Worm (Caenorhabditis elegans) whole organism, L1 larva: Measurements from ENCODE around the gene ZK354.3.
"Not testable (repeated sequence)": the region's sequence is repeated elsewhere in the genome, so short reads cannot be mapped to it uniquely, and the experiment has no call there.

Experiments used
- C34B4.2 ChIP-seq: sonication (generic microtip); optimal IDR thresholded peaks from 2 replicates; lab custom pipeline; 2017; ENCODE audit warnings: mild to moderate bottlenecking, missing genetic modification characterization, missing compliant biosample characterization
- F16B12.6 ChIP-seq: fragments of 150-350 bp; optimal IDR thresholded peaks from 2 replicates; lab custom pipeline; 2014; ENCODE audit warnings: missing biosample characterization, missing genetic modification characterization
- alr-1 ChIP-seq: fragments of 200-800 bp; sonication (Bioruptor generic); optimal IDR thresholded peaks from 2 replicates; lab custom pipeline; 2018; ENCODE audit warnings: borderline replicate concordance, mild to moderate bottlenecking, missing genetic modification characterization, missing compliant biosample characterization
- aly-2 ChIP-seq: fragments of 150-350 bp; optimal IDR thresholded peaks from 2 replicates; lab custom pipeline; 2014; ENCODE audit warnings: missing biosample characterization, missing genetic modification characterization
- ama-1 ChIP-seq: fragments of 150-350 bp; optimal IDR thresholded peaks from 2 replicates; lab custom pipeline; 2014
- ceh-82 ChIP-seq, 3 experiments: fragments of 150-350 bp in 1 of 3; sonication (generic microtip) in 2 of 3; optimal IDR thresholded peaks; 2 replicates each; lab custom pipeline; 2014 to 2017; ENCODE audit warnings: missing biosample characterization in 3 of 3, missing genetic modification characterization in 3 of 3
- ces-1 ChIP-seq: fragments of 150-350 bp; optimal IDR thresholded peaks from 2 replicates; lab custom pipeline; 2014; ENCODE audit warnings: missing biosample characterization, missing genetic modification reagents, missing genetic modification characterization
- dpl-1 ChIP-seq, 3 experiments: fragments of 150-350 bp in 2 of 3; sonication (generic microtip) in 1 of 3; optimal IDR thresholded peaks; 2 replicates each; lab custom pipeline; 2014 to 2017; ENCODE audit warnings: missing biosample characterization in 3 of 3, missing genetic modification characterization in 3 of 3, missing genetic modification reagents in 3 of 3
- dsc-1 ChIP-seq: sonication (generic microtip); optimal IDR thresholded peaks from 2 replicates; lab custom pipeline; 2016; ENCODE audit warnings: mild to moderate bottlenecking, missing genetic modification characterization, missing compliant biosample characterization
- efl-1 ChIP-seq, 4 experiments: fragments of 150-350 bp; optimal IDR thresholded peaks in 3 of 4; peaks in 1 of 4; 1 replicate in 1 of 4; 2 replicates in 3 of 4; lab custom pipeline; 2014; ENCODE audit warnings: missing biosample characterization in 2 of 4, missing genetic modification characterization in 2 of 4, missing genetic modification reagents in 2 of 4
- efl-3 ChIP-seq: fragments of 200-800 bp; sonication (Bioruptor generic); optimal IDR thresholded peaks from 2 replicates; lab custom pipeline; 2018; ENCODE audit warnings: mild to moderate bottlenecking, missing genetic modification characterization, missing compliant biosample characterization
- egl-13 ChIP-seq: sonication (generic microtip); optimal IDR thresholded peaks from 2 replicates; lab custom pipeline; 2016; ENCODE audit warnings: missing genotype, missing genetic modification reagents, missing genetic modification characterization, missing compliant biosample characterization
- elt-2 ChIP-seq: sonication (generic microtip); optimal IDR thresholded peaks from 2 replicates; lab custom pipeline; 2016; ENCODE audit warnings: missing genetic modification characterization, mild to moderate bottlenecking, inconsistent platforms, missing compliant biosample characterization, missing genetic modification reagents
- elt-3 ChIP-seq, 6 experiments: fragments of 150-350 bp in 1 of 6; sonication (generic microtip); optimal IDR thresholded peaks; 2 replicates each; lab custom pipeline; 2017 to 2018; ENCODE audit warnings: missing biosample characterization in 6 of 6, missing genetic modification characterization in 6 of 6, inconsistent platforms in 1 of 6
- fkh-10 ChIP-seq: sonication (generic microtip); optimal IDR thresholded peaks from 2 replicates; lab custom pipeline; 2017; ENCODE audit warnings: missing biosample characterization, missing genetic modification reagents, missing genetic modification characterization
- fos-1 ChIP-seq: fragments of 150-350 bp; optimal IDR thresholded peaks from 2 replicates; lab custom pipeline; 2014; ENCODE audit warnings: missing biosample characterization, missing genetic modification characterization
- grh-1 ChIP-seq: fragments of 200-800 bp; sonication (Bioruptor generic); IDR thresholded peaks from 2 replicates; pipeline ENCODE4 v1.3.6; 2022; ENCODE audit warnings: missing genetic modification reagents, missing genetic modification characterization, missing compliant biosample characterization
- hpl-2 ChIP-seq: fragments of 150-350 bp; optimal IDR thresholded peaks from 2 replicates; lab custom pipeline; 2014; ENCODE audit warnings: missing biosample characterization, missing genetic modification reagents, missing genetic modification characterization
- isw-1 ChIP-seq: fragments of 200-800 bp; sonication (Bioruptor generic); IDR thresholded peaks from 2 replicates; pipeline ENCODE4 v1.3.6; 2022; ENCODE audit warnings: missing genetic modification characterization, missing compliant biosample characterization
- jun-1 ChIP-seq: fragments of 150-350 bp; optimal IDR thresholded peaks from 2 replicates; lab custom pipeline; 2014; ENCODE audit warnings: missing biosample characterization, missing genetic modification reagents, missing genetic modification characterization
- lin-13 ChIP-seq: fragments of 150-350 bp; optimal IDR thresholded peaks from 2 replicates; lab custom pipeline; 2014; ENCODE audit warnings: missing biosample characterization, missing genetic modification reagents, missing genetic modification characterization
- lin-39 ChIP-seq: fragments of 150-350 bp; optimal IDR thresholded peaks from 2 replicates; lab custom pipeline; 2014; ENCODE audit warnings: missing biosample characterization, missing genetic modification reagents, missing genetic modification characterization
- lir-3 ChIP-seq: sonication (generic microtip); optimal IDR thresholded peaks from 2 replicates; lab custom pipeline; 2016; ENCODE audit warnings: mild to moderate bottlenecking, missing genetic modification characterization, moderate library complexity, missing compliant biosample characterization; ENCODE audit not compliant: poor library complexity
- mab-9 ChIP-seq: fragments of 200-800 bp; sonication (Bioruptor generic); IDR thresholded peaks from 2 replicates; pipeline ENCODE4 v1.3.6; 2022; ENCODE audit warnings: missing genetic modification reagents, missing genetic modification characterization, missing compliant biosample characterization
- mef-2 ChIP-seq: fragments of 150-350 bp; optimal IDR thresholded peaks from 2 replicates; lab custom pipeline; 2014; ENCODE audit warnings: missing biosample characterization, missing genetic modification characterization
- mep-1 ChIP-seq: fragments of 150-350 bp; optimal IDR thresholded peaks from 2 replicates; lab custom pipeline; 2014; ENCODE audit warnings: missing biosample characterization, missing genetic modification characterization
- nhr-11 ChIP-seq: fragments of 150-350 bp; optimal IDR thresholded peaks from 2 replicates; lab custom pipeline; 2014; ENCODE audit warnings: missing biosample characterization, missing genetic modification characterization
- nhr-12 ChIP-seq: sonication (generic microtip); optimal IDR thresholded peaks from 2 replicates; lab custom pipeline; 2017; ENCODE audit warnings: missing biosample characterization, missing genetic modification characterization
- nhr-237 ChIP-seq: fragments of 150-350 bp; optimal IDR thresholded peaks from 2 replicates; lab custom pipeline; 2014; ENCODE audit warnings: missing biosample characterization, missing genetic modification characterization
- nhr-47 ChIP-seq: sonication (generic microtip); optimal IDR thresholded peaks from 2 replicates; lab custom pipeline; 2016; ENCODE audit warnings: mild to moderate bottlenecking, missing genetic modification characterization, moderate library complexity, missing compliant biosample characterization
- nhr-77 ChIP-seq: fragments of 150-350 bp; optimal IDR thresholded peaks from 2 replicates; lab custom pipeline; 2014; ENCODE audit warnings: missing biosample characterization, missing genetic modification characterization
- nhr-84 ChIP-seq: sonication (generic microtip); optimal IDR thresholded peaks from 2 replicates; lab custom pipeline; 2017; ENCODE audit warnings: missing biosample characterization, missing genetic modification characterization
- nhr-85 ChIP-seq: sonication (generic microtip); peaks from one replicate; lab custom pipeline; 2016; ENCODE audit warnings: missing genetic modification characterization, inconsistent platforms, missing compliant biosample characterization
- pag-3 ChIP-seq: sonication (generic microtip); optimal IDR thresholded peaks from 2 replicates; lab custom pipeline; 2017; ENCODE audit warnings: missing genetic modification characterization, mild to moderate bottlenecking, missing compliant biosample characterization, antibody characterized with exemption, borderline replicate concordance; ENCODE audit not compliant: insufficient read depth
- pax-3 ChIP-seq: fragments of 200-800 bp; sonication (Bioruptor generic); optimal IDR thresholded peaks from 2 replicates; lab custom pipeline; 2018; ENCODE audit warnings: mild to moderate bottlenecking, missing genetic modification characterization, moderate library complexity, missing compliant biosample characterization
- pqm-1 ChIP-seq: sonication (generic microtip); optimal IDR thresholded peaks from 3 replicates; lab custom pipeline; 2017; ENCODE audit warnings: missing biosample characterization, missing genetic modification characterization
- rnt-1 ChIP-seq: sonication (generic microtip); optimal IDR thresholded peaks from 2 replicates; lab custom pipeline; 2016; ENCODE audit warnings: mild to moderate bottlenecking, missing genetic modification characterization, moderate library complexity, missing compliant biosample characterization
- skn-1 ChIP-seq: fragments of 150-350 bp; optimal IDR thresholded peaks from 2 replicates; lab custom pipeline; 2014; ENCODE audit warnings: missing biosample characterization, missing genetic modification characterization
- sptf-1 ChIP-seq: fragments of 150-350 bp; optimal IDR thresholded peaks from 2 replicates; lab custom pipeline; 2014; ENCODE audit warnings: missing biosample characterization, missing genetic modification characterization
- unc-98 ChIP-seq: fragments of 200-800 bp; sonication (Bioruptor generic); IDR thresholded peaks from 2 replicates; pipeline ENCODE4 v1.3.6; 2022; ENCODE audit warnings: missing genetic modification characterization, missing compliant biosample characterization
- vab-15 ChIP-seq: sonication (generic microtip); optimal IDR thresholded peaks from 2 replicates; lab custom pipeline; 2017; ENCODE audit warnings: missing genotype, mild to moderate bottlenecking, missing genetic modification characterization, missing compliant biosample characterization
- zag-1 ChIP-seq: fragments of 150-350 bp; optimal IDR thresholded peaks from 2 replicates; lab custom pipeline; 2014; ENCODE audit warnings: missing biosample characterization, missing genetic modification characterization
- zip-4 ChIP-seq: fragments of 200-800 bp; sonication (Bioruptor generic); optimal IDR thresholded peaks from 2 replicates; lab custom pipeline; 2018; ENCODE audit warnings: mild to moderate bottlenecking, missing genetic modification characterization, moderate library complexity, missing compliant biosample characterization

The ZK354.3 gene

ce11 chrIV:5308046-5308643, 1.7 kb upstream of the ZK354.3 start, which contains the start of the genes ZK354.9 and msp-58:
TSS of gene ZK354.9 (minus strand) at chrIV:5308146.
TSS of gene msp-58 (plus strand) at chrIV:5308593.
- TF ChIP-seq mef-2 (tag; lab: Kevin White, UChicago); nhr-11 (tag; lab: Kevin White, UChicago); pag-3: not testable (repeated sequence)
- TF ChIP-seq, all 84 proteins: peak for 0; not testable (repeated sequence) for 84

ce11 chrIV:5313011-5313410, 3.2 kb downstream of the ZK354.3 start, which contains the start of the genes msp-59 and ZK354.2:
TSS of gene msp-59 (minus strand) at chrIV:5313111.
TSS of gene ZK354.2 (plus strand) at chrIV:5313405.
- TF ChIP-seq fos-1, zag-1, nhr-85 (tag; lab: Kevin White, UChicago): not testable (repeated sequence)
- TF ChIP-seq, all 84 proteins: peak for 0; not testable (repeated sequence) for 84

ce11 chrIV:5316223-5316622, 6.4 kb downstream of the ZK354.3 start, which contains the start of gene msp-65:
TSS of gene msp-65 (plus strand) at chrIV:5316523.
- TF ChIP-seq efl-1 (optimal IDR thresholded peaks at IDR 0.05; lab: Kevin White, UChicago) = not testable (repeated sequence)
- TF ChIP-seq efl-1 (GFP tag; optimal IDR thresholded peaks at IDR 0.05 in 1 of 2; lab: Kevin White, UChicago) = peak in 1 of 2 experiments; percentile 59
- TF ChIP-seq, all 84 proteins: peak for 1; not testable (repeated sequence) for 83

- peak; percentile 59 for TF ChIP-seq nhr-47 (tag; lab: Kevin White, UChicago)
- TF ChIP-seq sptf-1 (tag; lab: Kevin White, UChicago) = no peak
- TF ChIP-seq fos-1 (tag; lab: Kevin White, UChicago) = peak; percentile 56
- TF ChIP-seq rnt-1 (tag; lab: Kevin White, UChicago) = no peak
- TF ChIP-seq nhr-85 (tag; lab: Kevin White, UChicago) = peak; percentile 92
- no peak for TF ChIP-seq unc-98 (GFP tag; lab: Robert Waterston, UW)
- no peak for TF ChIP-seq ces-1 (GFP tag; lab: Kevin White, UChicago)
- TF ChIP-seq elt-3 (tag; optimal IDR thresholded peaks at IDR 0.05; lab: Kevin White, UChicago) = peak in 1 of 6 experiments; percentile 62
- TF ChIP-seq lin-13 = no peak
- no peak for TF ChIP-seq jun-1 (tag; lab: Kevin White, UChicago)
- TF ChIP-seq ama-1 (lab: Kevin White, UChicago) = peak; percentile 52
- TF ChIP-seq dpl-1 (GFP tag; optimal IDR thresholded peaks at IDR 0.05; lab: Kevin White, UChicago) = no peak
- no peak for TF ChIP-seq nhr-77 (tag; lab: Kevin White, UChicago)
- no peak for TF ChIP-seq pax-3
- no peak for TF ChIP-seq F16B12.6 (tag; lab: Kevin White, UChicago)
- peak; percentile 5 to 30 for TF ChIP-seq efl-1 (optimal IDR thresholded peaks at IDR 0.05; lab: Kevin White, UChicago)
- no peak for TF ChIP-seq efl-1 (GFP tag; optimal IDR thresholded peaks at IDR 0.05 in 1 of 2; lab: Kevin White, UChicago)
- no peak for TF ChIP-seq vab-15 (tag; lab: Kevin White, UChicago)
- no peak for TF ChIP-seq efl-3 (GFP tag; lab: Kevin White, UChicago)
- TF ChIP-seq aly-2 (tag; lab: Kevin White, UChicago) = peak; percentile 56
- no peak for TF ChIP-seq ceh-82 (tag; optimal IDR thresholded peaks at IDR 0.05; lab: Kevin White, UChicago)
- peak; percentile 64; the same call in 1 of the 2 replicates for TF ChIP-seq grh-1
- TF ChIP-seq isw-1 = no peak
- TF ChIP-seq egl-13 (tag; lab: Kevin White, UChicago) = no peak
- no peak for TF ChIP-seq fkh-10 (GFP tag; lab: Kevin White, UChicago)
- TF ChIP-seq nhr-237 = no peak
- TF ChIP-seq elt-2 = peak; percentile 47
- no peak for TF ChIP-seq nhr-12 (tag; lab: Kevin White, UChicago)
- TF ChIP-seq alr-1 (tag; lab: Kevin White, UChicago) = no peak
- no peak for TF ChIP-seq C34B4.2 (tag; lab: Kevin White, UChicago)
- no peak for TF ChIP-seq pqm-1 (tag; lab: Kevin White, UChicago)
- TF ChIP-seq lin-39 (tag; lab: Kevin White, UChicago) = peak; percentile 38
- TF ChIP-seq zag-1 (tag; lab: Kevin White, UChicago) = no peak
- no peak for TF ChIP-seq dsc-1 (tag; lab: Kevin White, UChicago)
- no peak for TF ChIP-seq zip-4 (GFP tag; lab: Kevin White, UChicago)
- TF ChIP-seq mep-1 = peak; percentile 22
- TF ChIP-seq nhr-84 (tag; lab: Kevin White, UChicago) = no peak
- peak; percentile 24; the same call in 1 of the 2 replicates for TF ChIP-seq mab-9 (GFP tag; lab: Robert Waterston, UW)
- TF ChIP-seq hpl-2 (GFP tag; lab: Kevin White, UChicago) = no peak
- TF ChIP-seq skn-1 (tag; lab: Kevin White, UChicago) = no peak
- TF ChIP-seq lir-3 = no peak
Measured at ce11 chrIV:5317106-5317505, 7.3 kb downstream of the ZK354.3 start.
